Worm (Caenorhabditis elegans): ENCODE measurements around the gene inos-1.

The inos-1 gene

DNA sequence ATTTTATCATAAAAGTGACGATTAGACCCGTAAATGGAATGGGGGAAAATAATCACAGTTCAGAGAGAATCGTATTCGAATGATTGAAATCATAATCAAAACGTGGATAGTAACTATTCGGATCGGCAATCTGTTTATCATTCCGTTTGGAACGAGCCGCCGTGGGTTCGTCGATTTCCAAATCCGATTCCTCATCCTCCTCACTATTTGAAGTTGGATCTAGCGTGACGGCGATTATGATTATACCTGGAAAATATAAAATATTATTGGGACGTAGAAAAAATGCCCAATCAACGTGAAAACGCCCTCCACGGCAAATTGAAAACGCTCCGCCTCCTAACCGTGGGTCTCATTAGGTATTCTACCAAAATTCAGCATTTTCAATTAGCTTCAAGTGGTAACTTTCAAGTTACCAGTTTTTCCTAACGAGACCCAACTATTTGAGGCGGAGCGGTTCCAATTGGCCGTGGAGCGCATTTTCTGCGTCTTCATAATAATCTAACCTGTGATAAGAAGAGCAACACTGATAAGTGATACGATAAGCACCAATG is 31.1 kb upstream of the inos-1 start:
- TF ChIP-seq tab-1 (GFP tag; IDR thresholded peaks at IDR 0.05) (no peak), cog-1 (tag; optimal IDR thresholded peaks at IDR 0.05) (no peak), flt-1 (GFP tag; IDR thresholded peaks at IDR 0.05) (no peak), klf-2 (GFP tag; conservative IDR thresholded peaks at IDR 0.05) (no peak), med-1 (GFP tag; optimal IDR thresholded peaks at IDR 0.05; ENCODE audit: insufficient read depth) (no peak), ztf-29 (GFP tag; IDR thresholded peaks at IDR 0.05) (no peak), ref-1 (GFP tag; conservative IDR thresholded peaks at IDR 0.05) (no peak)

- TF ChIP-seq klf-2 (GFP tag; conservative IDR thresholded peaks at IDR 0.05) = no peak
- no peak for TF ChIP-seq tab-1 (GFP tag; IDR thresholded peaks at IDR 0.05)
- no peak for TF ChIP-seq flt-1 (GFP tag; IDR thresholded peaks at IDR 0.05)
- TF ChIP-seq med-1 (GFP tag; optimal IDR thresholded peaks at IDR 0.05; ENCODE audit: insufficient read depth) = no peak
- no peak for TF ChIP-seq T22C8.4 (GFP tag; IDR thresholded peaks at IDR 0.05)
- TF ChIP-seq ztf-23 (GFP tag; IDR thresholded peaks at IDR 0.05) = no peak
- TF ChIP-seq ztf-29 (GFP tag; IDR thresholded peaks at IDR 0.05) = no peak
- no peak for TF ChIP-seq cog-1 (tag; optimal IDR thresholded peaks at IDR 0.05)
- no peak for TF ChIP-seq ref-1 (GFP tag; conservative IDR thresholded peaks at IDR 0.05)
Observed at ce11 chrII:11729757-11730535, 29.8 kb upstream of the inos-1 start.

DNA sequence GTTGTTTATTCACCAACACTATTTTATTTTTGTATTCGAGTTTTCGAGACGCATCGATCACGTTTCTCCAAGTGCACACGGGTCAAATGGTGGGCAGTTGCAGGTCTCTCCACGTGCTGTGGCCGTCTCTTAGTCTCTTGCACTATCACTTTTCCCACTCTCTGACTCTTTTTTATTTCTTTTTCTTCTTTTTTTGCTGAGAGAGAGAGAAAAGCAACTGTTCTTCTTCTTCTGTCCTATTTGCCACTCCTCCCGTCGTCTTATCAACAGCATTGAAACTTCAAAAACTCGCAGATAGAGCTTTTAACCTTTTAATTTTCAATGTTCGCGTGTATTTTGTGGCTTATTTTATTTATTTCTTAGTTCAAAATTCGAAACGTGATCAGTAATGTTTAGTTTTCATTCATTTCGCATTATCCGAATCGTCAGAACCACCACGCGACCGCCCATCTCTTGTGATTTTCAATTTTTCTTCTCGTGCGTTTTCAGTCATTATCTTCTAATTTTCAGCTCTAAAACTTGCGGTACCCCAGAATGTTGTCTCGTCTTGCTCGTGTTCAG is 28.5 kb upstream of the inos-1 start, which contains the start of gene alh-8:
Gene alh-8, plus strand, starts transcription at position 511 of the 561 bp plus-strand sequence.
- TF ChIP-seq med-1 (GFP tag; optimal IDR thresholded peaks at IDR 0.05; ENCODE audit: insufficient read depth) (no peak), T22C8.4 (GFP tag; IDR thresholded peaks at IDR 0.05) (no peak), klf-2 (GFP tag; conservative IDR thresholded peaks at IDR 0.05) (no peak), ztf-29 (GFP tag; IDR thresholded peaks at IDR 0.05) (no peak), ztf-23 (GFP tag; IDR thresholded peaks at IDR 0.05) (no peak)

ce11 chrII:11727438-11727837 is 27.3 kb upstream of the inos-1 start:
- no peak for TF ChIP-seq klf-2 (GFP tag; conservative IDR thresholded peaks at IDR 0.05)
- TF ChIP-seq tab-1 (GFP tag; IDR thresholded peaks at IDR 0.05) = no peak
- TF ChIP-seq cog-1 (tag; optimal IDR thresholded peaks at IDR 0.05) = no peak
- TF ChIP-seq flt-1 (GFP tag; IDR thresholded peaks at IDR 0.05) = no peak
- TF ChIP-seq ref-1 (GFP tag; conservative IDR thresholded peaks at IDR 0.05) = no peak
- TF ChIP-seq med-1 (GFP tag; optimal IDR thresholded peaks at IDR 0.05; ENCODE audit: insufficient read depth) = no peak
- no peak for TF ChIP-seq ztf-23 (GFP tag; IDR thresholded peaks at IDR 0.05)
- no peak for TF ChIP-seq T22C8.4 (GFP tag; IDR thresholded peaks at IDR 0.05)
- no peak for TF ChIP-seq ztf-29 (GFP tag; IDR thresholded peaks at IDR 0.05)

DNA sequence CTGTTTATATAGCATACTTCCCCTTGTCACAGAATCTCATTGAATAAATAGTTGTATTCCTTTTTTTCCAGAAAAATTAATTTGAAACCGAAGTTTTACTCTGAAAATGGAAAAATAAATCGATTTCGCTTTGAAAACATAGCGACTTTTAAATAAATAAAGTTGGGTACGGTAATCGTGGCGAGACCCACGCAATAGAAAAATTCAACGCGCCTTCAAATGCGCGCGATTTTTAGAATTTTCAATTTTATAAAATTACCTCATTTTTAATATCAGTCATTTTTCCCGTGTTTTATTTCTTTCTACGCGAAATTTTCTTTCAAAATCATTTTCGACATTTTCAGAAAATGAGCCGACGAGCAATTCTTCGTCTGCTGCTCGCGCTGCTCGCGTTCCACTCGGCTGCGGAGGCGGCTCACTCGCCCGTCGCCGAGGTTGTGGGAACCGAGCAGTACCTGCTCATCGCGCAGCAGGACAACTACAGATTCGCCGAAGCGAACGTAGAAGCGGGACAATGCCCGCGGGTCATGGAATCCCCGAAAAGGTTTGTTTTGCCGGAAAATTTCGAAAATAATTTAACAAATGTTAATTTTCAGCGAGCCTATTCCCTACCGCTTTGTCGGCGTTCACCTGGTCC is 26.5 kb upstream of the inos-1 start, which contains the start of gene F13D12.5:
Gene F13D12.5, plus strand, starts transcription at position 345 of the 637 bp plus-strand sequence.
- no peak for TF ChIP-seq ztf-23 (GFP tag; IDR thresholded peaks at IDR 0.05)
- TF ChIP-seq ref-1 (GFP tag; conservative IDR thresholded peaks at IDR 0.05) = no peak
- TF ChIP-seq T22C8.4 (GFP tag; IDR thresholded peaks at IDR 0.05) = no peak
- no peak for TF ChIP-seq med-1 (GFP tag; optimal IDR thresholded peaks at IDR 0.05; ENCODE audit: insufficient read depth)
- TF ChIP-seq ztf-29 (GFP tag; IDR thresholded peaks at IDR 0.05) = no peak
- no peak for TF ChIP-seq cog-1 (tag; optimal IDR thresholded peaks at IDR 0.05)
- no peak for TF ChIP-seq klf-2 (GFP tag; conservative IDR thresholded peaks at IDR 0.05)
- no peak for TF ChIP-seq tab-1 (GFP tag; IDR thresholded peaks at IDR 0.05)
- TF ChIP-seq flt-1 (GFP tag; IDR thresholded peaks at IDR 0.05) = no peak

ce11 chrII:11725615-11726014 is 25.5 kb upstream of the inos-1 start:
- TF ChIP-seq T22C8.4 (GFP tag; IDR thresholded peaks at IDR 0.05) (no peak), flt-1 (GFP tag; IDR thresholded peaks at IDR 0.05) (no peak), ztf-23 (GFP tag; IDR thresholded peaks at IDR 0.05) (no peak), med-1 (GFP tag; optimal IDR thresholded peaks at IDR 0.05; ENCODE audit: insufficient read depth) (no peak), ztf-29 (GFP tag; IDR thresholded peaks at IDR 0.05) (no peak), tab-1 (GFP tag; IDR thresholded peaks at IDR 0.05) (no peak), klf-2 (GFP tag; conservative IDR thresholded peaks at IDR 0.05) (no peak), ref-1 (GFP tag; conservative IDR thresholded peaks at IDR 0.05) (no peak), cog-1 (tag; optimal IDR thresholded peaks at IDR 0.05) (no peak)

ce11 chrII:11724362-11724761 is 24.3 kb upstream of the inos-1 start:
- TF ChIP-seq T22C8.4 (GFP tag; IDR thresholded peaks at IDR 0.05) (no peak), ref-1 (GFP tag; conservative IDR thresholded peaks at IDR 0.05) (no peak), ztf-23 (GFP tag; IDR thresholded peaks at IDR 0.05) (no peak), flt-1 (GFP tag; IDR thresholded peaks at IDR 0.05) (no peak), med-1 (GFP tag; optimal IDR thresholded peaks at IDR 0.05; ENCODE audit: insufficient read depth) (no peak), tab-1 (GFP tag; IDR thresholded peaks at IDR 0.05) (no peak), klf-2 (GFP tag; conservative IDR thresholded peaks at IDR 0.05) (no peak), cog-1 (tag; optimal IDR thresholded peaks at IDR 0.05) (no peak), ztf-29 (GFP tag; IDR thresholded peaks at IDR 0.05) (no peak)

DNA sequence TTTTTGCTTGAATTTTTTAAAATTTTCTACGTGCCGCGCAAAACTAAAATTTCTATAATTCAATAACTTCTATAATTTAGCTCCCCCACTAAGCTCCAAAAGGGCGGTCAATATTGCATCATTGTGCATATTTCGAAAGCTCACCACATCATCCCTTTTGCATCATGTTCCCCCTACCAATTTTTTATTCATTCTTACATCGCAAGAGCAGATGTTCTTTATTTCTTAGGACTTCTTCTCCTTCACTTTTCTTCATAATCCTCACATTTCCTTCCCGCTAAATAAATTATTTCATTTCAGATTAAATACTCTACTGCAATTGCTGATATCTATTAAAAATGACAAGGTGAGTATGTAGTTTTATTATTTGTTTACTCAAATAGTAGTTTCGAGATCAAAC is 23.8 kb upstream of the inos-1 start, which contains the start of gene ldh-1:
Gene ldh-1, plus strand, starts transcription at position 301 of the 400 bp plus-strand sequence.
- no peak for TF ChIP-seq ztf-29 (GFP tag; IDR thresholded peaks at IDR 0.05)
- no peak for TF ChIP-seq T22C8.4 (GFP tag; IDR thresholded peaks at IDR 0.05)
- no peak for TF ChIP-seq tab-1 (GFP tag; IDR thresholded peaks at IDR 0.05)
- TF ChIP-seq ref-1 (GFP tag; conservative IDR thresholded peaks at IDR 0.05) = no peak
- no peak for TF ChIP-seq flt-1 (GFP tag; IDR thresholded peaks at IDR 0.05)
- TF ChIP-seq klf-2 (GFP tag; conservative IDR thresholded peaks at IDR 0.05) = no peak
- no peak for TF ChIP-seq ztf-23 (GFP tag; IDR thresholded peaks at IDR 0.05)
- TF ChIP-seq cog-1 (tag; optimal IDR thresholded peaks at IDR 0.05) = no peak
- TF ChIP-seq med-1 (GFP tag; optimal IDR thresholded peaks at IDR 0.05; ENCODE audit: insufficient read depth) = no peak

ce11 chrII:11722164-11722563 is 22.1 kb upstream of the inos-1 start:
- TF ChIP-seq flt-1 (GFP tag; IDR thresholded peaks at IDR 0.05) (no peak), cog-1 (tag; optimal IDR thresholded peaks at IDR 0.05) (no peak), ztf-29 (GFP tag; IDR thresholded peaks at IDR 0.05) (no peak), klf-2 (GFP tag; conservative IDR thresholded peaks at IDR 0.05) (no peak)
